Fruit fly (Drosophila melanogaster): Measurements from ENCODE around the gene CG6999.

Gene CG6999

dm6 chrX:9064029-9064428, 24.1 kb upstream of the CG6999 start:
- TF ChIP-seq tai (GFP tag; optimal IDR thresholded peaks at IDR 0.05) = no peak
- no peak for TF ChIP-seq N (GFP tag; optimal IDR thresholded peaks at IDR 0.05)

dm6 chrX:9066802-9067489, 21.2 kb upstream of the CG6999 start:
- TF ChIP-seq Sp1 (GFP tag; optimal IDR thresholded peaks at IDR 0.05) (peak; percentile 82), Hnf4 (GFP tag; optimal IDR thresholded peaks at IDR 0.05) (peak; percentile 56), CG9705 (GFP tag; optimal IDR thresholded peaks at IDR 0.05) (peak; percentile 4), tai (GFP tag; optimal IDR thresholded peaks at IDR 0.05) (no peak), lola (GFP tag; optimal IDR thresholded peaks at IDR 0.05) (no peak), N (GFP tag; optimal IDR thresholded peaks at IDR 0.05) (no peak), Dfd (GFP tag; optimal IDR thresholded peaks at IDR 0.05) (no peak), sage (GFP tag; optimal IDR thresholded peaks at IDR 0.05) (peak; percentile 74), psq (GFP tag; optimal IDR thresholded peaks at IDR 0.05) (peak; percentile 72), woc (GFP tag; optimal IDR thresholded peaks at IDR 0.05) (peak; percentile 45), dl (GFP tag; optimal IDR thresholded peaks at IDR 0.05; ENCODE audit: insufficient read depth in 1 of 2, partially characterized antibody in 2 of 2) (no peak), HLH106 (tag; optimal IDR thresholded peaks at IDR 0.05) (peak; percentile 80), foxo (GFP tag; optimal IDR thresholded peaks at IDR 0.05) (peak in 1 of 2 experiments; percentile 87), ey (GFP tag; optimal IDR thresholded peaks at IDR 0.05) (peak; percentile 64), jim (GFP tag; optimal IDR thresholded peaks at IDR 0.05) (no peak), Rel (GFP tag; optimal IDR thresholded peaks at IDR 0.05) (peak; percentile 19), Rel (tag; optimal IDR thresholded peaks at IDR 0.05) (peak; percentile 34), br (GFP tag; optimal IDR thresholded peaks at IDR 0.05) (peak; percentile 33), Hr78 (GFP tag; optimal IDR thresholded peaks at IDR 0.05) (no peak), fru (GFP tag; optimal IDR thresholded peaks at IDR 0.05) (peak; percentile 75), h (GFP tag; optimal IDR thresholded peaks at IDR 0.05) (peak; percentile 85), OdsH (GFP tag; optimal IDR thresholded peaks at IDR 0.05) (peak; percentile 75), dsf (GFP tag; optimal IDR thresholded peaks at IDR 0.05; ENCODE audit: borderline replicate concordance) (no peak), Hr83 (GFP tag; optimal IDR thresholded peaks at IDR 0.05; ENCODE audit: poor library complexity, severe bottlenecking) (no peak), CG32264 (GFP tag; optimal IDR thresholded peaks at IDR 0.05) (no peak), brk (GFP tag; optimal IDR thresholded peaks at IDR 0.05) (peak; percentile 45), dmrt93B (GFP tag; optimal IDR thresholded peaks at IDR 0.05) (peak; percentile 64), Jra (GFP tag; optimal IDR thresholded peaks at IDR 0.05) (no peak), rgr (GFP tag; optimal IDR thresholded peaks at IDR 0.05) (peak; percentile 78)

DNA sequence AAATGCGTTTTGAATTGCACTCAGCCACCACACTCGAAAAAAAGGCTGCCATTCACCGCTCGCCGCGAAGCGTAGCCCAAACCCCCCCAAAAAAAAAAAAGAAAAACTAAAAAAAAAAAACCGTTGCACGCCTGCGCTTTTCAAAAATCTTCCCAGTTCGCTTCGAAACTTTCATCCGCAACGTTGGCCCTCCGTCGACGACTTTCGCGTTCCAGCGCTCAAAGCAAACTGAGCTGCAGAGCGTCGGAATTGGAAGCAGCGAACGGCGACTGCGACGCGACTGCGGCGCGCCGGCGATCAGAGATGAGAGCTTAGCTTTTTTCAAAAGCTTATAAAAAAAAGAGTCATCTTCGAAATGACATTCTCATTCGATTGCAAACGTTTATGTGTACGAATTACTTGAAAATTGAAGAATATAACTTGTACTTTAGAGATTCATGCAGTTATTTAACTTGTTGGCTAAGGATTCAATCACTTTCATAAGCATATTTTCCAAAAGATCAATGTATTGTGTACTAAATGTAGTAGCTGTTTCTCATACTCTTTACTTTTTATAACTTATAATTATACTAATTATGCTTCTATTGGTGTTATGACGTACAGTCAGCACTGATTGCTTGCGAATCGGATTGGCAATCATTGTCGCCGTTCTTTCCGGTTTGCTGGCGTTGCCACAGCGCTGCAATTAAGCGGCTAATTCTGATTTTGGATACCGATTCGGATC, 20.3 kb upstream of the CG6999 start, which contains the start of gene CG15365:
CG15365 (minus strand) TSS at position 230 of the 724 bp plus-strand sequence.
- no peak for TF ChIP-seq Rel (GFP tag; optimal IDR thresholded peaks at IDR 0.05)
- no peak for TF ChIP-seq Rel (tag; optimal IDR thresholded peaks at IDR 0.05)
- TF ChIP-seq Dif (GFP tag; optimal IDR thresholded peaks at IDR 0.05; ENCODE audit: partially characterized antibody) = no peak
- TF ChIP-seq woc (GFP tag; optimal IDR thresholded peaks at IDR 0.05) = peak; percentile 48
- TF ChIP-seq Hr83 (GFP tag; optimal IDR thresholded peaks at IDR 0.05; ENCODE audit: poor library complexity, severe bottlenecking) = no peak
- TF ChIP-seq Dfd (GFP tag; optimal IDR thresholded peaks at IDR 0.05) = no peak
- no peak for TF ChIP-seq Jra (GFP tag; optimal IDR thresholded peaks at IDR 0.05)
- TF ChIP-seq tai (GFP tag; optimal IDR thresholded peaks at IDR 0.05) = no peak
- TF ChIP-seq Mio (GFP tag; optimal IDR thresholded peaks at IDR 0.05) = no peak
- no peak for TF ChIP-seq OdsH (GFP tag; optimal IDR thresholded peaks at IDR 0.05)
- no peak for TF ChIP-seq dsf (GFP tag; optimal IDR thresholded peaks at IDR 0.05; ENCODE audit: borderline replicate concordance)
- no peak for TF ChIP-seq lola (GFP tag; optimal IDR thresholded peaks at IDR 0.05)
- TF ChIP-seq N (GFP tag; optimal IDR thresholded peaks at IDR 0.05) = no peak
- no peak for TF ChIP-seq Abd-B (GFP tag; optimal IDR thresholded peaks at IDR 0.05)
- peak; percentile 60 for TF ChIP-seq HLH106 (tag; optimal IDR thresholded peaks at IDR 0.05)
- TF ChIP-seq rgr (GFP tag; optimal IDR thresholded peaks at IDR 0.05) = peak; percentile 48
- TF ChIP-seq dl (GFP tag; optimal IDR thresholded peaks at IDR 0.05; ENCODE audit: insufficient read depth in 1 of 2, partially characterized antibody in 2 of 2) = no peak
- peak; percentile 19 for TF ChIP-seq fru (GFP tag; optimal IDR thresholded peaks at IDR 0.05)
- TF ChIP-seq GATAd (GFP tag; optimal IDR thresholded peaks at IDR 0.05) = no peak
- no peak for TF ChIP-seq Vsx2 (GFP tag; optimal IDR thresholded peaks at IDR 0.05; ENCODE audit: partially characterized antibody)
- TF ChIP-seq pan (optimal IDR thresholded peaks at IDR 0.05) = no peak
- peak; percentile 39 for TF ChIP-seq dmrt93B (GFP tag; optimal IDR thresholded peaks at IDR 0.05)
- TF ChIP-seq foxo (GFP tag; optimal IDR thresholded peaks at IDR 0.05) = peak in 1 of 2 experiments; percentile 43
- TF ChIP-seq Hnf4 (GFP tag; optimal IDR thresholded peaks at IDR 0.05) = no peak
- TF ChIP-seq brk (GFP tag; optimal IDR thresholded peaks at IDR 0.05) = no peak
- TF ChIP-seq Myc (optimal IDR thresholded peaks at IDR 0.05) = peak; percentile 88
- TF ChIP-seq jim (GFP tag; optimal IDR thresholded peaks at IDR 0.05) = no peak
- no peak for TF ChIP-seq sage (GFP tag; optimal IDR thresholded peaks at IDR 0.05)
- no peak for TF ChIP-seq sv (GFP tag; optimal IDR thresholded peaks at IDR 0.05)
- TF ChIP-seq br (GFP tag; optimal IDR thresholded peaks at IDR 0.05) = no peak
- no peak for TF ChIP-seq Hr78 (GFP tag; optimal IDR thresholded peaks at IDR 0.05)
- TF ChIP-seq Sp1 (GFP tag; optimal IDR thresholded peaks at IDR 0.05) = peak; percentile 49
- peak; percentile 44 for TF ChIP-seq h (GFP tag; optimal IDR thresholded peaks at IDR 0.05)
- no peak for TF ChIP-seq usp (GFP tag; optimal IDR thresholded peaks at IDR 0.05)
- no peak for TF ChIP-seq CG32264 (GFP tag; optimal IDR thresholded peaks at IDR 0.05)
- TF ChIP-seq ey (GFP tag; optimal IDR thresholded peaks at IDR 0.05) = no peak
- TF ChIP-seq CrebA (GFP tag; optimal IDR thresholded peaks at IDR 0.05; ENCODE audit: borderline replicate concordance) = no peak
- no peak for TF ChIP-seq CG9705 (GFP tag; optimal IDR thresholded peaks at IDR 0.05)
- no peak for TF ChIP-seq psq (GFP tag; optimal IDR thresholded peaks at IDR 0.05)

Measured in whole organism, wandering third instar larva.